Fruit fly (Drosophila melanogaster): ENCODE results near the gene Acsx1R.

The Acsx1R gene

DNA sequence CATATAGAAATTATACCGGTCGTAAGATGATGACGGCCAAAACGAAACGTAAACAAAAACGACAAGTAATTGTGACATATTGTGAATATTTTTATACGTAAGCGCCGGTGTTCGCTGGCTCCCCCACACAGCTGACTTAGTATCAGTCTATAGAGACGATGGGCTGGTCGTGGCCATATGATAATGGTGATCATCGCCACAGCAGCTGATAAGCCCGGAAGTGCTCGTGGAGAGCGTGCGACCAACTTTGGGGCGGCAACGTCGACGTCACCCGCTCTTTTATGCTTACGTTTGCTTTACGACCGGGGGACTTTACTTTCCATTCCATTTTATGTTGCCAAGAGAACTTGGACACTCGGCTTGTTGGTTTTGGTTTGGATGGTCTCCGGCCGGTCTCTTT lies 15.6 kb upstream of the Acsx1R start (continued):
- TF ChIP-seq Lpt (GFP tag; optimal IDR thresholded peaks at IDR 0.05) (no peak), tio (GFP tag; optimal IDR thresholded peaks at IDR 0.05) (no peak), mirr (GFP tag; optimal IDR thresholded peaks at IDR 0.05) (peak; percentile 55), croc (GFP tag; conservative IDR thresholded peaks at IDR 0.05) (no peak), ewg (GFP tag; optimal IDR thresholded peaks at IDR 0.05) (no peak), CG3163 (GFP tag; optimal IDR thresholded peaks at IDR 0.05) (peak; percentile 46), CG3995 (GFP tag; optimal IDR thresholded peaks at IDR 0.05) (no peak), CG34376 (GFP tag; optimal IDR thresholded peaks at IDR 0.05) (peak; percentile 73), CG13624 (GFP tag; optimal IDR thresholded peaks at IDR 0.05) (no peak), CG12155 (GFP tag; optimal IDR thresholded peaks at IDR 0.05) (no peak), eve (GFP tag; optimal IDR thresholded peaks at IDR 0.05) (no peak), fd102C (GFP tag; optimal IDR thresholded peaks at IDR 0.05) (no peak), nerfin-1 (tag; optimal IDR thresholded peaks at IDR 0.05) (no peak), nom (GFP tag; optimal IDR thresholded peaks at IDR 0.05) (no peak), YL-1 (GFP tag; optimal IDR thresholded peaks at IDR 0.05) (no peak), kay (GFP tag; optimal IDR thresholded peaks at IDR 0.05) (no peak), Atf3 (GFP tag; optimal IDR thresholded peaks at IDR 0.05) (no peak), pzg (GFP tag; optimal IDR thresholded peaks at IDR 0.05) (no peak)

DNA sequence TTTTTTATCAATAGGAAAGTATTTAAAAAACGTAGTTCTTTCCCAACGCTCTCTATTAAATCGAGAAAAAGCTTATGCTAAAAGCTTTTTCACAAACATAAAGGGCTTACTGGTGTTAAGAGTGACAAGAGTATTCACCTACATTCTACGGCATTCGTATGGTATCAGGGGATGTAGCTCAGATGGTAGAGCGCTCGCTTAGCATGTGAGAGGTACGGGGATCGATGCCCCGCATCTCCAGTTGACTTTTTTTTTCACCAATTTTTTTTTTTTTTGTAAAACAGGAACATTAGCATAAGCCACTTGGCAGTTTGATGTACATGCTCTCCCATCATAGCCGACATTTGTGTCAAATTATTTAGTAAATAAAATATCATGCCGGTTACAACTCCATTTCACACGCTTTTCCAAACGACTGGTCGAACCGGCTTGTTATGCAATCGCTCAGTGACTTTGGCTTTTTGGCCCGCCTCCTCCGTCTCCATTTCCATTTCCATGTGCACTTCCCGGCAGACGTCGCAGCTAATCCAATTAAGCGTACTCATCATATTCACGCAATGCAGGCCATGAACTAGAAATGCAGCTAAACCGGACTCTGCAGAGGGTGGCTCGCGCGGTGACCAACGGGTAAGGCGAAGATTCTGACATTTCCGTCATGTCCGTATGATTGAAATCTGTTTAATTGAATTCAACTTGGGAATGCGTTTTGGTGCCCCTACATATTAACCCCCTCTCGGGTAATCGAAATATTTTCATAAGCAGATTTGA lies 13.9 kb upstream of the Acsx1R start:
- TF ChIP-seq CG9876 (GFP tag; optimal IDR thresholded peaks at IDR 0.05) (no peak), Atf6 (GFP tag; IDR thresholded peaks at IDR 0.05) (0 out of 2 replicates have a peak, but pooled peaks have one; percentile 39), CG6654 (GFP tag; optimal IDR thresholded peaks at IDR 0.05) (no peak), hb (GFP tag; IDR thresholded peaks at IDR 0.05; ENCODE audit: partially characterized antibody) (peak; percentile 83), CG34224 (GFP tag; IDR thresholded peaks at IDR 0.05; ENCODE audit: partially characterized antibody) (peak; percentile 70), sqz (GFP tag; optimal IDR thresholded peaks at IDR 0.05) (peak; percentile 48), sens (GFP tag) (no peak), CG15696 (tag; optimal IDR thresholded peaks at IDR 0.05) (no peak), B-H1 (GFP tag; IDR thresholded peaks at IDR 0.05) (no peak), sisA (GFP tag; IDR thresholded peaks at IDR 0.05) (no peak), p53 (GFP tag; optimal IDR thresholded peaks at IDR 0.05) (no peak), CG1792 (GFP tag; optimal IDR thresholded peaks at IDR 0.05) (no peak), knrl (GFP tag; IDR thresholded peaks at IDR 0.05; ENCODE audit: partially characterized antibody) (peak; percentile 79), CG13424 (tag; optimal IDR thresholded peaks at IDR 0.05) (no peak), eve (GFP tag; optimal IDR thresholded peaks at IDR 0.05) (peak in 1 of 2 experiments; percentile 53), Hr51 (GFP tag; optimal IDR thresholded peaks at IDR 0.05) (no peak), Ets65A (GFP tag) (peak; percentile 85), CG13287 (GFP tag; IDR thresholded peaks at IDR 0.05; ENCODE audit: partially characterized antibody) (peak; percentile 32; the same call in 1 of the 2 replicates), CG31224 (GFP tag; IDR thresholded peaks at IDR 0.05) (no peak), Opbp (GFP tag; IDR thresholded peaks at IDR 0.05; ENCODE audit: partially characterized antibody) (peak; percentile 92), btn (GFP tag; optimal IDR thresholded peaks at IDR 0.05) (no peak), oc (tag; optimal IDR thresholded peaks at IDR 0.05) (peak; percentile 45), amos (GFP tag; IDR thresholded peaks at IDR 0.05; ENCODE audit: partially characterized antibody) (peak; percentile 85), bcd (GFP tag; optimal IDR thresholded peaks at IDR 0.05) (no peak), CG11093 (GFP tag; IDR thresholded peaks at IDR 0.05) (no peak), Oli (tag; optimal IDR thresholded peaks at IDR 0.05) (no peak), Bdp1 (GFP tag; optimal IDR thresholded peaks at IDR 0.05) (peak; percentile 99), Awh (GFP tag; IDR thresholded peaks at IDR 0.05) (0 out of 2 replicates have a peak, but pooled peaks have one; percentile 39), CG6791 (GFP tag; IDR thresholded peaks at IDR 0.05; ENCODE audit: partially characterized antibody) (peak; percentile 95), Dll (GFP tag; IDR thresholded peaks at IDR 0.05; ENCODE audit: partially characterized antibody) (peak; percentile 64; the same call in 3 of the 4 replicates), zen2 (GFP tag; IDR thresholded peaks at IDR 0.05; ENCODE audit: partially characterized antibody) (peak; percentile 73; the same call in 2 of the 3 replicates)

Data from whole organism, embryonic.